Fruit fly (Drosophila melanogaster) whole organism, wandering third instar larva: ENCODE results near the gene nonA.

Experiments used
- CG32264 ChIP-seq: fragments of 200-800 bp; sonication (Bioruptor generic); optimal IDR thresholded peaks from 2 replicates; lab custom pipeline; 2016; ENCODE audit warnings: missing biosample characterization, missing genetic modification characterization
- CrebA ChIP-seq: fragments of 200-800 bp; sonication (Bioruptor generic); optimal IDR thresholded peaks from 2 replicates; lab custom pipeline; 2016; ENCODE audit warnings: missing biosample characterization, mild to moderate bottlenecking, missing genetic modification characterization, borderline replicate concordance
- Dif ChIP-seq: fragments of 200-275, 200-300 bp; sonication (Bioruptor generic); optimal IDR thresholded peaks from 2 replicates; lab custom pipeline; 2018; ENCODE audit warnings: missing biosample characterization, missing genetic modification characterization; ENCODE audit not compliant: partially characterized antibody
- GATAd ChIP-seq: sonication (Bioruptor generic); optimal IDR thresholded peaks from 2 replicates; lab custom pipeline; 2016; ENCODE audit warnings: missing biosample characterization, missing genetic modification characterization
- HLH106 ChIP-seq: fragments of 200-800 bp; optimal IDR thresholded peaks from 3 replicates; lab custom pipeline; 2019; ENCODE audit warnings: missing biosample characterization, mild to moderate bottlenecking, missing genetic modification characterization, moderate library complexity
- Hnf4 ChIP-seq: fragments of 200-800 bp; sonication (Bioruptor generic); optimal IDR thresholded peaks from 2 replicates; lab custom pipeline; 2016; ENCODE audit warnings: missing biosample characterization, mild to moderate bottlenecking, missing genetic modification characterization
- Hr78 ChIP-seq: fragments of >200 bp; optimal IDR thresholded peaks from 2 replicates; lab custom pipeline; 2017; ENCODE audit warnings: missing biosample characterization, missing genetic modification characterization
- Hr83 ChIP-seq: fragments of 200-300 bp; sonication (Bioruptor generic); optimal IDR thresholded peaks from 2 replicates; lab custom pipeline; 2016; ENCODE audit warnings: missing biosample characterization, mild to moderate bottlenecking, missing genetic modification characterization, moderate library complexity; ENCODE audit not compliant: poor library complexity, severe bottlenecking
- Jra ChIP-seq: sonication (Bioruptor generic); optimal IDR thresholded peaks from 2 replicates; lab custom pipeline; 2016; ENCODE audit warnings: missing biosample characterization, missing genetic modification characterization
- Myc ChIP-seq: fragments of >200 bp; optimal IDR thresholded peaks from 2 replicates; lab custom pipeline; 2017
- OdsH ChIP-seq: fragments of 200-800 bp; sonication (Bioruptor generic); optimal IDR thresholded peaks from 2 replicates; lab custom pipeline; 2016; ENCODE audit warnings: missing biosample characterization, mild to moderate bottlenecking, missing genetic modification characterization
- Rel ChIP-seq, 2 experiments: fragments of 200-800 bp; sonication (Bioruptor generic) in 1 of 2; optimal IDR thresholded peaks; 2 replicates in 1 of 2; 3 replicates in 1 of 2; lab custom pipeline; 2016 to 2019; ENCODE audit warnings: mild to moderate bottlenecking in 2 of 2, missing biosample characterization in 2 of 2, missing genetic modification characterization in 2 of 2, moderate library complexity in 1 of 2
- Vsx2 ChIP-seq: fragments of 200-300, 225-300 bp; sonication (Bioruptor generic); optimal IDR thresholded peaks from 2 replicates; lab custom pipeline; 2018; ENCODE audit warnings: missing biosample characterization, missing genetic modification characterization; ENCODE audit not compliant: partially characterized antibody
- br ChIP-seq: fragments of 200-800 bp; sonication (Bioruptor generic); optimal IDR thresholded peaks from 2 replicates; lab custom pipeline; 2016; ENCODE audit warnings: missing biosample characterization, missing genetic modification characterization
- brk ChIP-seq: fragments of 200-800 bp; sonication (Bioruptor generic); optimal IDR thresholded peaks from 2 replicates; lab custom pipeline; 2016; ENCODE audit warnings: missing biosample characterization, mild to moderate bottlenecking, missing genetic modification characterization
- dl ChIP-seq, 2 experiments: fragments of 175-275, 200-275 bp in 1 of 2; fragments of 200-275 bp in 1 of 2; sonication (Bioruptor generic); optimal IDR thresholded peaks; lab custom pipeline; 2018; ENCODE audit warnings: mild to moderate bottlenecking in 2 of 2, missing biosample characterization in 2 of 2, missing genetic modification characterization in 2 of 2, moderate library complexity in 2 of 2; ENCODE audit not compliant: partially characterized antibody in 2 of 2, insufficient read depth in 1 of 2
- dsf ChIP-seq: sonication (Bioruptor generic); optimal IDR thresholded peaks from 2 replicates; lab custom pipeline; 2016; ENCODE audit warnings: missing biosample characterization, missing genetic modification characterization, borderline replicate concordance
- ey ChIP-seq: fragments of 200-800 bp; sonication (Bioruptor generic); optimal IDR thresholded peaks from 2 replicates; lab custom pipeline; 2016; ENCODE audit warnings: missing biosample characterization, missing genetic modification characterization
- foxo ChIP-seq, 2 experiments: fragments of 200-800 bp; sonication (Bioruptor generic); optimal IDR thresholded peaks; 2 replicates in 1 of 2; 3 replicates in 1 of 2; lab custom pipeline; 2016 to 2017; ENCODE audit warnings: missing biosample characterization in 2 of 2, missing genetic modification characterization in 2 of 2
- fru ChIP-seq: fragments of 200-800 bp; sonication (Bioruptor generic); optimal IDR thresholded peaks from 3 replicates; lab custom pipeline; 2016; ENCODE audit warnings: missing biosample characterization, mild to moderate bottlenecking, missing genetic modification characterization
- h ChIP-seq: fragments of 200-800 bp; sonication (Bioruptor generic); optimal IDR thresholded peaks from 3 replicates; lab custom pipeline; 2016; ENCODE audit warnings: missing biosample characterization, mild to moderate bottlenecking, missing genetic modification characterization
- jim ChIP-seq: fragments of 175-275, 200-325 bp; sonication (Bioruptor generic); optimal IDR thresholded peaks from 2 replicates; lab custom pipeline; 2016; ENCODE audit warnings: missing biosample characterization, mild to moderate bottlenecking, missing genetic modification characterization
- psq ChIP-seq: fragments of 200-800 bp; sonication (Bioruptor generic); optimal IDR thresholded peaks from 3 replicates; lab custom pipeline; 2017; ENCODE audit warnings: missing biosample characterization, mild to moderate bottlenecking, missing genetic modification characterization, moderate library complexity
- rgr ChIP-seq: fragments of 200-800 bp; sonication (Bioruptor generic); optimal IDR thresholded peaks from 3 replicates; lab custom pipeline; 2016; ENCODE audit warnings: missing biosample characterization, mild to moderate bottlenecking, missing genetic modification characterization
- sage ChIP-seq: fragments of 200-800 bp; sonication (Bioruptor generic); optimal IDR thresholded peaks from 2 replicates; lab custom pipeline; 2016; ENCODE audit warnings: missing biosample characterization, mild to moderate bottlenecking, missing genetic modification characterization
- sv ChIP-seq: fragments of 200-800 bp; sonication (Bioruptor generic); optimal IDR thresholded peaks from 3 replicates; lab custom pipeline; 2016; ENCODE audit warnings: missing biosample characterization, missing genetic modification characterization
- tai ChIP-seq: sonication (Bioruptor generic); optimal IDR thresholded peaks from 2 replicates; lab custom pipeline; 2016; ENCODE audit warnings: missing biosample characterization, missing genetic modification characterization
- woc ChIP-seq: sonication (Bioruptor generic); optimal IDR thresholded peaks from 2 replicates; lab custom pipeline; 2016; ENCODE audit warnings: missing biosample characterization, mild to moderate bottlenecking, missing genetic modification characterization

nonA gene

DNA sequence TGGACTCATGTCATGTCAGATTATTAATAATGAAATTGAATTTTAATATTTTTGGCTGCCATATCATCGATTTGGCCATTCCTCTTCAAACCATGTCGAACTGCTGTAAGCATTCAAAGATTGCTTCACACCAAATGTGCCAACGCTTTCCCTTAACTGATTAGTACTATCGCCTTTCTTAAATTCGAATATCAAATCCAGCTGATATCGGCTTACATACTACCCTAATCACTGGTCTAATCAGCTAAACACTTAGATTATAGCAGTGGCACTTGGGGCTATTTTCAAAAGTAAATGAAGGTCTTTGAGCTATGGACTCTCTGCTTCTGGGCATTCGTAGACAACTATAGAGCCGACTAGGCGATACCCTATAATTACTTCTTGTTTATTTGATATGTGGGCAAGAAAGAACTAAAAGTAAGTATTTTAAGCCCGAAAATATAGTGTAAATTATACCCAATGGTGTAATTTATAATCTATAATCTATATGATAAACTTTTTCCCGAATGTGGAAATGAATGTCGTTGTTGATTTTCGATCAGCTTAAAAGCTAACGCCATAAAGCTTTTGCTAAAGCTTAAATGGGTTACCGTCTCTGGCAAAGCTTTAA, 42.5 kb downstream of the nonA start:
- TF ChIP-seq h (GFP tag; lab: Kevin White, UChicago) (peak; percentile 82), foxo (GFP tag; optimal IDR thresholded peaks at IDR 0.05; lab: Kevin White, UChicago) (peak in 1 of 2 experiments; percentile 73), sv (GFP tag; lab: Kevin White, UChicago) (peak; percentile 61), jim (GFP tag; lab: Kevin White, UChicago) (no peak), HLH106 (tag; lab: Kevin White, UChicago) (peak; percentile 33), br (peak; percentile 56), OdsH (GFP tag; lab: Kevin White, UChicago) (peak; percentile 73), psq (GFP tag; lab: Kevin White, UChicago) (peak; percentile 44), brk (GFP tag; lab: Kevin White, UChicago) (no peak), fru (GFP tag; lab: Kevin White, UChicago) (peak; percentile 77), Dif (GFP tag; lab: Kevin White, UChicago) (no peak), ey (GFP tag; lab: Kevin White, UChicago) (peak; percentile 64), CG32264 (peak; percentile 40)
- TF ChIP-seq, all 38 proteins: peak for 10

DNA sequence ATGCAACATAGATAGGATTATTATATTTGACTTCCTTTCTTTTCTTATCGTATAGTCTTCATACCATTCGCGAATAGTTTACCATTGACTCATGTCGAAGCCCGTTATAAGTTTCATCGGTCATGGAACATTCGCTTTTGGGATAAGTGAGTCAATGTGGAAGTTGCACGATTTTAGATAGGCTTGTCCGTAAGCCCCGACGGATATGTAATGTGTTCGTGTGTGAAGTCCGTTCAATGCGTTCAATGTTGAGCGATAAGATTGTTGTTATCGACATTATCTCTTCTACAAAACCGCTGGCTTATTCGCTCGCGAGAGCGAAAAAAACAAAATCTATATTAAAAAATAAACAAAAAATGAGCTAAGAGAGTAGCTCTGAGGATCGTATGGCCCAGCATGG, 43.4 kb downstream of the nonA start, which contains the start of gene CG9981:
TSS of gene CG9981 (minus strand) at position 320 of the 400 bp plus-strand sequence.
- TF ChIP-seq Rel (GFP tag; optimal IDR thresholded peaks at IDR 0.05; lab: Kevin White, UChicago) = no peak
- TF ChIP-seq Rel (tag; optimal IDR thresholded peaks at IDR 0.05; lab: Kevin White, UChicago) = peak; percentile 57
- TF ChIP-seq h (GFP tag; lab: Kevin White, UChicago) = no peak

DNA sequence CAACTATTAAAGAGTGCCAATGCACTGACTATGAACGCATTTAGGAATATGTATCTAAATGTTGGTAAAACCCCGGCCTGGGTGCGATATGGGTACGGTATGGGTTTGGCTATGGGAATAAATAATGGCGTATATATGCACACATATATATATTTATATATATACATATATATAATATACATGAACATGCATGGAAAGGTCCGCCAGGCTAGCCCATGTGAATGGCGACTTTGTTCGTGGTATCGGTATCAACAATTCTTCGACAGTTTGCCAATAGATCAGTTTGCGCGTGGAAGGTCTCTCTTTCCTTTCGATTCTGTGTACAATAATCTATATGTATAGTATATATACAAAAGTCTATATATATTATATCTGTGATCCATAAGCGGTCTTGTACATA, 43.8 kb downstream of the nonA start, which contains the start of gene CG4301:
TSS of gene CG4301 (plus strand) at position 301 of the 400 bp plus-strand sequence.
- TF ChIP-seq jim (GFP tag; lab: Kevin White, UChicago) (no peak), Hr83 (GFP tag; lab: Kevin White, UChicago) (no peak), dsf (no peak)

DNA sequence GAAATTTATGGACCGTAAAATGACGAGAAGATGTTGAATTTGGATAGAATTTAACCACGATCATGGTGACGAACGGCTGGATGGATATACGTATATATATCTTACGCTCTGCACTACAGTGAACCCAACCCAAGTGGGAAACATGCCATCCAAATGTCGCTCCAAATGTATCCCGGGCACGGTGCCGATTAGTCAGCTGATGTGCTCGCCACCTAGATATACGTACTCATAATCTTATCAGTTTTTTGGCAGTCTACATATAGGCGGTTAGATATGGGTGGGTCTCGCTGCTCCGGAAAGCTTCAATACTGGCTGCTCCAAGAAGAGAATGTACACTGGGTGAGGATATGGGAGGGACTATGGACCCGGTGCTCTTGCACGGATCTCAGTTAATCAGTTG, 44.7 kb downstream of the nonA start:
- TF ChIP-seq psq (GFP tag; lab: Kevin White, UChicago) = no peak

DNA sequence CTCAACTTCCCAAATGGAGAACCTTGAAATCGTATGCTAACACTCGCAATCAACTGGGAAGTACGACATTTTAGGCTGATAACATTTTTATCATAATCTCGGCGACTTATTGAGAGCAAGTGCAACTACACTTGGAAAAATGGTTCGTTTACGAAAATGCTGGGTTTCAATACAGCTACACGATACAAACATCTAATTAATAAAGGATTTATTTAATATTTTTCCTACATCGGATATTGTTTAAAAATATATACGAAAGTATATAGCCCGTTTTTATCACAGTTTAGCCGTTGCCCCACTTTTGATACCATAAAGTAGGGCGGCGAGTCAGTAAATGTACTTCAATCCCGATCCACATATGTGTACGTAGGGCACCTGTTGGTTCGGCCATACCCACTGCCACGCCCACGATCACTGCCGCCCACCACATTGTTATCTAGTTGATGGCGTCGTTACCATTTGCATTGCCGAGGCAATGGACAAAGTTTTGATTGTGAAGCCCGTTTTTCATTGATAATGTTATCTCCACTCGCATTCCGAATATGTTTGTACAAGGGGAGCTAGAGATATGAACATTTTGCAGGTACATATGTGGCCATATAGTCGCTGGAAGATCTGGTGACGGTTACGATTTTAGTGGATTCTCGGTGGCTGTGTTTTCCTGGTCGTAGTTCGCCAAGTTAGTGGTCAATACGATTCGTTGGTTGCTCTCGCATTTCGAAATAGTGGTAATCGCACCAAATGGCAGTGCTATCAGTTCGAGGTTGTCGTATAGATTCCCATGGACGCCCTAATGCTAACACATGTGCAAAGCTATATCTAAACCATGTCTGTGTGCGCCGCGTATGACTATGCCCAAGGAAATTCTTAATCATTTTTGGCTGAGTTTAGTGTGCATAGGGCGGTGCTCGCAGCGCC, 53.3 kb downstream of the nonA start, which contains the start of gene Traf-like:
TSS of gene Traf-like (plus strand) at position 596 of the 918 bp plus-strand sequence.
- TF ChIP-seq Rel (GFP tag; optimal IDR thresholded peaks at IDR 0.05; lab: Kevin White, UChicago) (no peak), Rel (tag; optimal IDR thresholded peaks at IDR 0.05; lab: Kevin White, UChicago) (peak; percentile 72), woc (GFP tag; lab: Kevin White, UChicago) (no peak), Hnf4 (GFP tag; lab: Kevin White, UChicago) (no peak), Jra (GFP tag; lab: Kevin White, UChicago) (no peak), h (GFP tag; lab: Kevin White, UChicago) (peak; percentile 24), Hr83 (GFP tag; lab: Kevin White, UChicago) (no peak), fru (GFP tag; lab: Kevin White, UChicago) (peak; percentile 34), dl (GFP tag; optimal IDR thresholded peaks at IDR 0.05; lab: Kevin White, UChicago; ENCODE audit: insufficient read depth in 1 of 2, partially characterized antibody in 2 of 2) (no peak), HLH106 (tag; lab: Kevin White, UChicago) (peak; percentile 9), Dif (GFP tag; lab: Kevin White, UChicago) (peak; percentile 47), foxo (GFP tag; optimal IDR thresholded peaks at IDR 0.05; lab: Kevin White, UChicago) (peak in 1 of 2 experiments; percentile 48), sv (GFP tag; lab: Kevin White, UChicago) (no peak)
- TF ChIP-seq, all 38 proteins: peak for 6

DNA sequence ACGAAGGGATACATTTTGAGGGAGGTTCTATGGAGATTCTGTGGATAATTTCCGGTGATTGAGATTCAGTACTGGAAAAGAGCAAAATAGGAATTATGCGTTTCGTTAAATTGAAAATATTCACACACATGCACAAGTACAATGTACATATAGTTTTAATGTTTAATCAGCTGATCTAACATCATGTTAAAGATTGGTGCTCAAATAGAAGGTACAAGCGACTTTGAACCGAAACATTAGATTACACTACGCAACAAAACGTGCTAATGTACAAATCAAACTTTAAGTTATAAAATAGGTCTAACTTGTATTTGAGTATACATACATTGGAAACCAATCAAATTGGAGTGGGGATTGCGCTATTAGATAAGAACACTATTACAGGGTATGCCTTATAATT, 58.7 kb downstream of the nonA start:
- TF ChIP-seq foxo (GFP tag; optimal IDR thresholded peaks at IDR 0.05; lab: Kevin White, UChicago) (no peak), jim (GFP tag; lab: Kevin White, UChicago) (no peak), CrebA (no peak), ey (GFP tag; lab: Kevin White, UChicago) (no peak), Rel (GFP tag; optimal IDR thresholded peaks at IDR 0.05; lab: Kevin White, UChicago) (no peak), Rel (tag; optimal IDR thresholded peaks at IDR 0.05; lab: Kevin White, UChicago) (no peak), Vsx2 (GFP tag; lab: Kevin White, UChicago) (no peak), Myc (lab: Kevin White, UChicago) (no peak), rgr (GFP tag; lab: Kevin White, UChicago) (no peak), sage (GFP tag; lab: Kevin White, UChicago) (no peak), Jra (GFP tag; lab: Kevin White, UChicago) (no peak), dsf (no peak), OdsH (GFP tag; lab: Kevin White, UChicago) (no peak), Hr78 (GFP tag; lab: Kevin White, UChicago) (no peak), CG32264 (no peak), tai (GFP tag; lab: Kevin White, UChicago) (no peak), fru (GFP tag; lab: Kevin White, UChicago) (no peak), GATAd (GFP tag; lab: Kevin White, UChicago) (no peak)
